Worm (Caenorhabditis elegans): ENCODE measurements around the gene Y38H6C.15.

Gene Y38H6C.15

ce11 chrV:20558270-20558669 is 22.2 kb upstream of the Y38H6C.15 start, which contains the start of gene abf-4:
abf-4 (minus strand) TSS chrV:20558370.
- no peak for TF ChIP-seq elt-4 (tag; optimal IDR thresholded peaks at IDR 0.05)
- TF ChIP-seq nhr-11 (tag; optimal IDR thresholded peaks at IDR 0.05), result no peak
- no peak for TF ChIP-seq elt-2 (tag; optimal IDR thresholded peaks at IDR 0.05)
- no peak for TF ChIP-seq T23F11.4 (GFP tag; optimal IDR thresholded peaks at IDR 0.05)
- TF ChIP-seq nfya-1 (tag; optimal IDR thresholded peaks at IDR 0.05), result no peak
- TF ChIP-seq pag-3 (tag; optimal IDR thresholded peaks at IDR 0.05; ENCODE audit: borderline replicate concordance), result no peak
- TF ChIP-seq ceh-19 (GFP tag; optimal IDR thresholded peaks at IDR 0.05), result no peak
- no peak for TF ChIP-seq pqm-1 (tag; optimal IDR thresholded peaks at IDR 0.05)

ce11 chrV:20556260-20556659 is 20.2 kb upstream of the Y38H6C.15 start, which contains the start of gene Y38H6C.23:
Y38H6C.23 (minus strand) TSS chrV:20556360.
- no peak for TF ChIP-seq ceh-18 (tag; optimal IDR thresholded peaks at IDR 0.05)
- TF ChIP-seq unc-3 (GFP tag; conservative IDR thresholded peaks at IDR 0.05), result no peak
- TF ChIP-seq unc-3 (tag; optimal IDR thresholded peaks at IDR 0.05), result no peak
- TF ChIP-seq ceh-24 (tag; optimal IDR thresholded peaks at IDR 0.05), result no peak
- no peak for TF ChIP-seq ttx-3 (tag; optimal IDR thresholded peaks at IDR 0.05)
- no peak for TF ChIP-seq ama-1 (optimal IDR thresholded peaks at IDR 0.05)
- TF ChIP-seq Y22D7AL.16 (tag; optimal IDR thresholded peaks at IDR 0.05), result no peak
- TF ChIP-seq che-1 (tag; optimal IDR thresholded peaks at IDR 0.05), result no peak
- TF ChIP-seq ceh-34 (tag; optimal IDR thresholded peaks at IDR 0.05), result no peak
- no peak for TF ChIP-seq pag-3 (tag; optimal IDR thresholded peaks at IDR 0.05; ENCODE audit: borderline replicate concordance)
- TF ChIP-seq sox-4 (tag; optimal IDR thresholded peaks at IDR 0.05), result no peak
- no peak for TF ChIP-seq gmeb-2 (tag; optimal IDR thresholded peaks at IDR 0.05)
- no peak for TF ChIP-seq pat-9 (tag; optimal IDR thresholded peaks at IDR 0.05)
- TF ChIP-seq ceh-2 (tag; optimal IDR thresholded peaks at IDR 0.05), result no peak
- TF ChIP-seq rnt-1 (tag; optimal IDR thresholded peaks at IDR 0.05), result no peak
- TF ChIP-seq lin-11 (tag; optimal IDR thresholded peaks at IDR 0.05), result no peak
- TF ChIP-seq pha-2 (tag; optimal IDR thresholded peaks at IDR 0.05), result no peak
- no peak for TF ChIP-seq T23F11.4 (GFP tag; optimal IDR thresholded peaks at IDR 0.05)
- TF ChIP-seq hlh-6 (tag; optimal IDR thresholded peaks at IDR 0.05), result no peak
- no peak for TF ChIP-seq syd-9 (tag; optimal IDR thresholded peaks at IDR 0.05)
- TF ChIP-seq dmd-4 (tag; optimal IDR thresholded peaks at IDR 0.05; ENCODE audit: borderline replicate concordance), result no peak

- TF ChIP-seq fkh-10 (GFP tag; optimal IDR thresholded peaks at IDR 0.05) (no peak), nhr-232 (tag; optimal IDR thresholded peaks at IDR 0.05) (no peak), Y22D7AL.16 (tag; optimal IDR thresholded peaks at IDR 0.05) (no peak), pha-2 (tag; optimal IDR thresholded peaks at IDR 0.05) (no peak), pat-9 (tag; optimal IDR thresholded peaks at IDR 0.05) (no peak), ceh-6 (GFP tag; optimal IDR thresholded peaks at IDR 0.05) (no peak), lim-6 (tag; optimal IDR thresholded peaks at IDR 0.05) (no peak), tbx-2 (tag; optimal IDR thresholded peaks at IDR 0.05) (no peak), fax-1 (tag; optimal IDR thresholded peaks at IDR 0.05) (no peak), dve-1 (tag; optimal IDR thresholded peaks at IDR 0.05) (no peak)
These were observed 19.0 kb upstream of the Y38H6C.15 start, which contains the start of gene Y38H6C.21 for ce11 chrV:20555120-20555519. Y38H6C.21 (minus strand) TSS chrV:20555267.

- TF ChIP-seq dve-1 (tag; optimal IDR thresholded peaks at IDR 0.05) (no peak), ets-4 (tag; optimal IDR thresholded peaks at IDR 0.05) (no peak), ttx-3 (tag; optimal IDR thresholded peaks at IDR 0.05) (no peak), ceh-48 (tag; optimal IDR thresholded peaks at IDR 0.05) (no peak), ceh-22 (tag; optimal IDR thresholded peaks at IDR 0.05) (no peak), mec-3 (tag; optimal IDR thresholded peaks at IDR 0.05; ENCODE audit: borderline replicate concordance) (no peak), ceh-18 (tag; optimal IDR thresholded peaks at IDR 0.05) (no peak), ceh-19 (GFP tag; optimal IDR thresholded peaks at IDR 0.05) (no peak), fkh-10 (GFP tag; optimal IDR thresholded peaks at IDR 0.05) (no peak), pat-9 (tag; optimal IDR thresholded peaks at IDR 0.05) (no peak), fkh-6 (tag; optimal IDR thresholded peaks at IDR 0.05) (no peak), ceh-24 (tag; optimal IDR thresholded peaks at IDR 0.05) (no peak), unc-42 (tag; optimal IDR thresholded peaks at IDR 0.05) (no peak), npax-4 (tag; optimal IDR thresholded peaks at IDR 0.05) (no peak)
These were observed 16.9 kb upstream of the Y38H6C.15 start, which contains the start of gene vmo-1 for ce11 chrV:20552971-20553370. vmo-1 (minus strand) TSS chrV:20553071.
